Fruit fly (Drosophila melanogaster) whole organism, embryonic: ENCODE results near the gene CG7530.

Experiments used
- BEAF-32 ChIP-seq: fragments of 200-800 bp; sonication (Bioruptor generic); optimal IDR thresholded peaks from 3 replicates; lab custom pipeline; 2017; ENCODE audit warnings: missing biosample characterization, missing genetic modification characterization, mild to moderate bottlenecking, moderate library complexity, missing genetic modification reagents
- Blimp-1 ChIP-seq: fragments of 200-800 bp; sonication (Bioruptor generic); optimal IDR thresholded peaks from 3 replicates; lab custom pipeline; 2018; ENCODE audit warnings: missing biosample characterization, missing genetic modification characterization, mild to moderate bottlenecking, moderate library complexity, missing genetic modification reagents
- CG10274 ChIP-seq: fragments of 200-800 bp; sonication (Bioruptor generic); optimal IDR thresholded peaks from 3 replicates; lab custom pipeline; 2017; ENCODE audit warnings: missing biosample characterization, mild to moderate bottlenecking, missing genetic modification characterization
- CG10543 ChIP-seq: fragments of 200-800 bp; sonication (Bioruptor generic); optimal IDR thresholded peaks from 3 replicates; lab custom pipeline; 2017; ENCODE audit warnings: missing biosample characterization, mild to moderate bottlenecking, missing genetic modification characterization, moderate library complexity
- CG10654 ChIP-seq: fragments of 200-800 bp; sonication (Bioruptor generic); optimal IDR thresholded peaks from 2 replicates; lab custom pipeline; 2016; ENCODE audit warnings: missing biosample characterization, missing genetic modification characterization
- CG11456 ChIP-seq: fragments of 200-800 bp; sonication (Bioruptor generic); IDR thresholded peaks from 3 replicates; pipeline ENCODE4 v1.3.6; 2022; ENCODE audit warnings: missing biosample characterization, missing genetic modification characterization
- CG11723 ChIP-seq: fragments of 200-800 bp; sonication (Bioruptor generic); optimal IDR thresholded peaks from 2 replicates; lab custom pipeline; 2017; ENCODE audit warnings: missing biosample characterization, mild to moderate bottlenecking, missing genetic modification characterization
- CG12236 ChIP-seq: fragments of 200-800 bp; sonication (Bioruptor generic); optimal IDR thresholded peaks from 2 replicates; lab custom pipeline; 2016; ENCODE audit warnings: missing biosample characterization, missing genetic modification characterization
- CG13424 ChIP-seq: fragments of 200-800 bp; sonication (Bioruptor generic); optimal IDR thresholded peaks from 2 replicates; lab custom pipeline; 2019; ENCODE audit warnings: missing biosample characterization, mild to moderate bottlenecking, missing genetic modification characterization, moderate library complexity
- CG2875 ChIP-seq: fragments of 200-800 bp; sonication (Bioruptor generic); optimal IDR thresholded peaks from 2 replicates; lab custom pipeline; 2017; ENCODE audit warnings: missing biosample characterization, mild to moderate bottlenecking, missing genetic modification characterization, missing genetic modification reagents
- CG32772 ChIP-seq: fragments of 200-800 bp; sonication (Bioruptor generic); IDR thresholded peaks from 2 replicates; pipeline ENCODE4 v1.3.6; 2022; ENCODE audit warnings: missing biosample characterization, missing genetic modification characterization
- CG3281 ChIP-seq: fragments of 200-800 bp; sonication (Bioruptor generic); optimal IDR thresholded peaks from 3 replicates; lab custom pipeline; 2017; ENCODE audit warnings: missing biosample characterization, mild to moderate bottlenecking, missing genetic modification characterization
- CG3726 ChIP-seq: fragments of 200-800 bp; sonication (Bioruptor generic); IDR thresholded peaks from 3 replicates; pipeline ENCODE4, ENCODE4 v1.3.6; 2022; ENCODE audit warnings: missing biosample characterization, missing genetic modification characterization
- CG4360 ChIP-seq: fragments of 200-800 bp; sonication (Bioruptor generic); IDR thresholded peaks from 2 replicates; pipeline ENCODE4 v1.3.6; 2022; ENCODE audit warnings: missing biosample characterization, missing genetic modification characterization
- CG4404 ChIP-seq: fragments of 200-800 bp; sonication (Bioruptor generic); IDR thresholded peaks from 2 replicates; pipeline ENCODE4 v1.3.6; 2022; ENCODE audit warnings: missing biosample characterization, missing genetic modification characterization
- CG4617 ChIP-seq: fragments of 200-800 bp; sonication (Bioruptor generic); optimal IDR thresholded peaks from 3 replicates; lab custom pipeline; 2016; ENCODE audit warnings: missing biosample characterization, missing genetic modification characterization, borderline replicate concordance
- CG5245 ChIP-seq: fragments of 200-800 bp; sonication (Bioruptor generic); optimal IDR thresholded peaks from 3 replicates; lab custom pipeline; 2016; ENCODE audit warnings: missing biosample characterization, missing genetic modification characterization
- CG6813 ChIP-seq: fragments of 200-800 bp; sonication (Bioruptor generic); optimal IDR thresholded peaks from 2 replicates; lab custom pipeline; 2017; ENCODE audit warnings: missing biosample characterization, missing genetic modification characterization, mild to moderate bottlenecking, moderate library complexity, missing genetic modification reagents
- CG7963 ChIP-seq: fragments of 200-800 bp; sonication (Bioruptor generic); IDR thresholded peaks from 3 replicates; pipeline ENCODE4 v1.3.6; 2022; ENCODE audit warnings: missing biosample characterization, missing genetic modification characterization; ENCODE audit not compliant: partially characterized antibody
- CG8290 ChIP-seq, 3 experiments: fragments of 200-800 bp; sonication (Bioruptor generic); optimal IDR thresholded peaks; 2 replicates each; lab custom pipeline; 2016 to 2019; ENCODE audit warnings: missing biosample characterization in 3 of 3, missing genetic modification characterization in 3 of 3, mild to moderate bottlenecking in 2 of 3, moderate library complexity in 1 of 3
- CG8388 ChIP-seq: fragments of 200-800 bp; sonication (Bioruptor generic); optimal IDR thresholded peaks from 2 replicates; lab custom pipeline; 2019; ENCODE audit warnings: missing biosample characterization, mild to moderate bottlenecking, missing genetic modification characterization, moderate library complexity
- CHES-1-like ChIP-seq: fragments of 200-800 bp; sonication (Bioruptor generic); optimal IDR thresholded peaks from 2 replicates; lab custom pipeline; 2016; ENCODE audit warnings: missing biosample characterization, missing genetic modification characterization
- Chrac-16 ChIP-seq: fragments of 200-800 bp; sonication (Bioruptor generic); optimal IDR thresholded peaks from 3 replicates; lab custom pipeline; 2016; ENCODE audit warnings: missing biosample characterization, missing genetic modification characterization
- CoRest ChIP-seq: fragments of 200-800 bp; sonication (Bioruptor generic); optimal IDR thresholded peaks from 3 replicates; lab custom pipeline; 2018; ENCODE audit warnings: missing biosample characterization, mild to moderate bottlenecking, missing genetic modification characterization, moderate library complexity
- Dek ChIP-seq: fragments of 200-800 bp; sonication (Bioruptor generic); optimal IDR thresholded peaks from 3 replicates; lab custom pipeline; 2019; ENCODE audit warnings: missing biosample characterization, mild to moderate bottlenecking, missing genetic modification characterization, moderate library complexity
- Dip3 ChIP-seq: fragments of 200-800 bp; sonication (Bioruptor generic); optimal IDR thresholded peaks from 3 replicates; lab custom pipeline; 2016; ENCODE audit warnings: missing biosample characterization, missing genetic modification characterization
- E2f2 ChIP-seq: fragments of 200-800 bp; sonication (Bioruptor generic); IDR thresholded peaks from 2 replicates; pipeline ENCODE4 v1.3.6; 2022; ENCODE audit warnings: missing biosample characterization, missing genetic modification characterization
- Fer3 ChIP-seq: fragments of 200-800 bp; sonication (Bioruptor generic); optimal IDR thresholded peaks from 2 replicates; lab custom pipeline; 2018; ENCODE audit warnings: missing biosample characterization, mild to moderate bottlenecking, missing genetic modification characterization, moderate library complexity
- H15 ChIP-seq: fragments of 200-800 bp; sonication (Bioruptor generic); IDR thresholded peaks from 3 replicates; pipeline ENCODE4 v1.3.6; 2022; ENCODE audit warnings: missing biosample characterization, missing genetic modification characterization
- Hand ChIP-seq: fragments of 200-800 bp; sonication (Bioruptor generic); optimal IDR thresholded peaks from 2 replicates; lab custom pipeline; 2017; ENCODE audit warnings: mild to moderate bottlenecking, missing biosample characterization, missing genetic modification reagents, missing genetic modification characterization
- Hr39 ChIP-seq: fragments of >200 bp; optimal IDR thresholded peaks from 2 replicates; lab custom pipeline; 2017
- Lhr ChIP-seq: fragments of 200-800 bp; sonication (Bioruptor generic); optimal IDR thresholded peaks from 3 replicates; lab custom pipeline; 2017; ENCODE audit warnings: mild to moderate bottlenecking, missing biosample characterization, missing genetic modification reagents, missing genetic modification characterization
- MESR4 ChIP-seq: fragments of 200-800 bp; sonication (Bioruptor generic); optimal IDR thresholded peaks from 2 replicates; lab custom pipeline; 2018; ENCODE audit warnings: missing biosample characterization, mild to moderate bottlenecking, missing genetic modification characterization, moderate library complexity
- NC2α ChIP-seq: fragments of 200-800 bp; sonication (Bioruptor generic); optimal IDR thresholded peaks from 2 replicates; lab custom pipeline; 2016; ENCODE audit warnings: missing biosample characterization, missing genetic modification characterization
- Ptx1 ChIP-seq: fragments of 200-800 bp; sonication (Bioruptor generic); IDR thresholded peaks from 2 replicates; pipeline ENCODE4 v1.3.6; 2022; ENCODE audit warnings: missing biosample characterization, missing genetic modification characterization
- Sox100B ChIP-seq: fragments of 200-800 bp; sonication (Bioruptor generic); optimal IDR thresholded peaks from 3 replicates; lab custom pipeline; 2018; ENCODE audit warnings: missing biosample characterization, mild to moderate bottlenecking, missing genetic modification characterization
- Trl ChIP-seq, 3 experiments: fragments of >200 bp in 2 of 3; fragments of 200-800 bp in 1 of 3; sonication (Bioruptor generic) in 1 of 3; optimal IDR thresholded peaks; 2 replicates in 1 of 3; 3 replicates in 2 of 3; lab custom pipeline; 2016 to 2017; ENCODE audit warnings: missing biosample characterization in 1 of 3, missing genetic modification characterization in 1 of 3
- Usf ChIP-seq: fragments of 200-800 bp; sonication (Bioruptor generic); optimal IDR thresholded peaks from 2 replicates; lab custom pipeline; 2017; ENCODE audit warnings: missing genotype, missing biosample characterization, missing genetic modification characterization
- Vsx1 ChIP-seq: fragments of 200-800 bp; sonication (Bioruptor generic); optimal IDR thresholded peaks from 2 replicates; lab custom pipeline; 2017; ENCODE audit warnings: missing biosample characterization, mild to moderate bottlenecking, missing genetic modification characterization, missing genetic modification reagents
- abd-A ChIP-seq: fragments of 200-800 bp; sonication (Bioruptor generic); optimal IDR thresholded peaks from 3 replicates; lab custom pipeline; 2019; ENCODE audit warnings: missing biosample characterization, mild to moderate bottlenecking, missing genetic modification characterization, moderate library complexity
- btn ChIP-seq: fragments of 200-800 bp; sonication (Bioruptor generic); optimal IDR thresholded peaks from 2 replicates; lab custom pipeline; 2016; ENCODE audit warnings: missing biosample characterization, missing genetic modification characterization
- chinmo ChIP-seq: fragments of 200-800 bp; sonication (Bioruptor generic); IDR thresholded peaks from 4 replicates; pipeline ENCODE4 v1.3.6; 2022; ENCODE audit warnings: missing biosample characterization, missing genetic modification characterization; ENCODE audit not compliant: partially characterized antibody
- dimm ChIP-seq: fragments of 200-800 bp; sonication (Bioruptor generic); IDR thresholded peaks from 2 replicates; pipeline ENCODE4 v1.3.6; 2022; ENCODE audit warnings: missing biosample characterization, missing genetic modification characterization
- ems ChIP-seq: fragments of 200-800 bp; sonication (Bioruptor generic); optimal IDR thresholded peaks from 3 replicates; lab custom pipeline; 2016; ENCODE audit warnings: missing biosample characterization, missing genetic modification characterization
- esg ChIP-seq: fragments of 200-800 bp; sonication (Bioruptor generic); conservative IDR thresholded peaks from 2 replicates; pipeline ENCODE4 v1.3.6; 2022; ENCODE audit warnings: missing biosample characterization, missing genetic modification characterization
- h ChIP-seq: fragments of >200 bp; optimal IDR thresholded peaks from 2 replicates; lab custom pipeline; 2017
- ind ChIP-seq: fragments of 200-800 bp; sonication (Bioruptor generic); optimal IDR thresholded peaks from 3 replicates; lab custom pipeline; 2016; ENCODE audit warnings: missing biosample characterization, missing genetic modification characterization
- zen2 ChIP-seq: fragments of 200-800 bp; sonication (Bioruptor generic); IDR thresholded peaks from 3 replicates; pipeline ENCODE4 v1.3.6; 2022; ENCODE audit warnings: missing biosample characterization, missing genetic modification characterization; ENCODE audit not compliant: partially characterized antibody
- zfh2 ChIP-seq: fragments of 200-800 bp; sonication (Bioruptor generic); optimal IDR thresholded peaks from 2 replicates; lab custom pipeline; 2016; ENCODE audit warnings: missing biosample characterization, missing genetic modification characterization

Gene CG7530

DNA sequence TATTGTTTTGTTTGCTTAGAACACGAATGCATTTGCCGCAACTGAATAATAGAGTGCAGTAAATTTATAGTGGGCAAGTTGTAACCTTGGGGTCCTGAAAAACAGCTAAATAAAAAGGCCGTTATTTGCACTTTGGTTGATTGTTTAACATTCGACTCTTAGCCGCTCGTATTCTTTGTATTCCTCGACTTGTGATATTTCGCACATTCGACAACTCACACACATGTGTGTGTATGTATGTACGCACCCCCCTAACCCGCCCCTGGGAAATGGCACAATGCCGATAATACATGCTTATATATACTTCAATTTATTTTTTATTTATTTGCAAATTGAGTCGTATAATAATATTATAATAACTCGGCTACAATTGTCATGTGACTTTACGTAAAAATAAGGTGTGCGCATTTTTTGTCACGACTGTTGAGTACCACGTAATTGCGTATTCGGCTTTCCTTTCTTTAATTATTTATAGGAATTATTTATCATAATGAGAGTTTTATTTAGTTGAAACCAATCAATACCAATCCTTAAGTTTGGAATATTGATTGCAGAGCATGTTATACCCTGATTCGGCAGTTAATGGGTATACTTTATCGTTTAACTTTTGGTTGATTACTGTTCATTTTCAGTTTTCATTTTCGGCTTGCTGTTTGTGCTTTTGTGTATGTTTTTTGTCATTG lies 23.6 kb upstream of the CG7530 start (continued):
- no peak for TF ChIP-seq CG8290 (GFP tag; optimal IDR thresholded peaks at IDR 0.05; lab: Kevin White, UChicago)
- TF ChIP-seq CG8290 (tag; optimal IDR thresholded peaks at IDR 0.05; lab: Kevin White, UChicago) = no peak
- 0 out of 2 replicates have a peak, but pooled peaks have one; percentile 10 for TF ChIP-seq CG32772
- TF ChIP-seq btn (GFP tag; lab: Kevin White, UChicago) = no peak
- TF ChIP-seq NC2α (GFP tag; lab: Kevin White, UChicago) = no peak
- no peak for TF ChIP-seq CG4360 (GFP tag; lab: Robert Waterston, UW)
- TF ChIP-seq dimm (GFP tag; lab: Robert Waterston, UW) = no peak
- no peak for TF ChIP-seq CG13424
- TF ChIP-seq CG10543 (GFP tag; lab: Kevin White, UChicago) = no peak
- peak; percentile 6 for TF ChIP-seq CG3281
- TF ChIP-seq Dip3 (GFP tag; lab: Kevin White, UChicago) = no peak
- no peak for TF ChIP-seq CG5245 (GFP tag; lab: Kevin White, UChicago)
- TF ChIP-seq CG2875 (GFP tag; lab: Kevin White, UChicago) = no peak
- no peak for TF ChIP-seq CG6813
- TF ChIP-seq E2f2 (GFP tag; lab: Robert Waterston, UW) = peak; percentile 44; the same call in 1 of the 2 replicates
- peak; percentile 7 for TF ChIP-seq ems (GFP tag; lab: Kevin White, UChicago)
- TF ChIP-seq CHES-1-like = no peak
- no peak for TF ChIP-seq Hand
- peak; percentile 3 for TF ChIP-seq CG8388 (GFP tag; lab: Kevin White, UChicago)
- no peak for TF ChIP-seq CG12236
- no peak for TF ChIP-seq abd-A
- 0 out of 3 replicates have a peak, but pooled peaks have one; percentile 51 for TF ChIP-seq H15 (GFP tag; lab: Robert Waterston, UW)
- peak; percentile 54 for TF ChIP-seq ind (GFP tag; lab: Kevin White, UChicago)
- peak; percentile 31 for TF ChIP-seq Sox100B
- peak; percentile 67 for TF ChIP-seq Ptx1 (GFP tag; lab: Robert Waterston, UW)
- TF ChIP-seq CG11456 = no peak; the same call in 1 of the 3 replicates
- no peak for TF ChIP-seq zen2 (GFP tag; lab: Robert Waterston, UW)
- no peak for TF ChIP-seq CG4404 (GFP tag; lab: Robert Waterston, UW)
- peak; percentile 13 for TF ChIP-seq CoRest (tag; lab: Kevin White, UChicago)
- TF ChIP-seq BEAF-32 (GFP tag; lab: Kevin White, UChicago) = no peak
- no peak for TF ChIP-seq CG4617 (GFP tag; lab: Kevin White, UChicago)
- TF ChIP-seq Dek (tag; lab: Kevin White, UChicago) = no peak
- no peak for TF ChIP-seq Chrac-16 (GFP tag; lab: Kevin White, UChicago)
- peak; percentile 12 for TF ChIP-seq CG10654
- TF ChIP-seq Hr39 (lab: Kevin White, UChicago) = no peak
- TF ChIP-seq Fer3 = peak; percentile 54
- TF ChIP-seq Vsx1 (GFP tag; lab: Kevin White, UChicago) = no peak
- TF ChIP-seq zfh2 (GFP tag; lab: Kevin White, UChicago) = no peak
- peak; percentile 47; the same call in 1 of the 2 replicates for TF ChIP-seq esg (GFP tag; lab: Robert Waterston, UW)
- TF ChIP-seq CG11723 (GFP tag; lab: Kevin White, UChicago) = no peak
- no peak for TF ChIP-seq MESR4
- TF ChIP-seq chinmo (GFP tag; lab: Robert Waterston, UW) = no peak
- no peak for TF ChIP-seq CG3726
- TF ChIP-seq Lhr (GFP tag; lab: Kevin White, UChicago) = no peak
- no peak for TF ChIP-seq CG7963 (GFP tag; lab: Robert Waterston, UW)
- no peak for TF ChIP-seq h (lab: Kevin White, UChicago)
- TF ChIP-seq Trl (optimal IDR thresholded peaks at IDR 0.05; lab: Kevin White, UChicago) = no peak
- TF ChIP-seq Trl (GFP tag; optimal IDR thresholded peaks at IDR 0.05; lab: Kevin White, UChicago) = no peak
- no peak for TF ChIP-seq CG10274 (GFP tag; lab: Kevin White, UChicago)
- peak; percentile 42 for TF ChIP-seq Blimp-1 (GFP tag; lab: Kevin White, UChicago)
- TF ChIP-seq Usf (GFP tag; lab: Kevin White, UChicago) = no peak
